Fruit fly (Drosophila melanogaster) whole organism, embryonic: Measurements from ENCODE around the gene chrb.

ENCODE experiments used
- ATbp ChIP-seq: fragments of 200-800 bp; sonication (Bioruptor generic); optimal IDR thresholded peaks from 2 replicates; lab custom pipeline; 2017; ENCODE audit warnings: missing biosample characterization, mild to moderate bottlenecking, missing genetic modification characterization, missing genetic modification reagents
- Ada2b ChIP-seq: fragments of 200-800 bp; sonication (Bioruptor generic); IDR thresholded peaks from 2 replicates; pipeline ENCODE4 v1.3.6; 2022; ENCODE audit warnings: missing biosample characterization, missing genetic modification characterization
- CG10543 ChIP-seq: fragments of 200-800 bp; sonication (Bioruptor generic); optimal IDR thresholded peaks from 3 replicates; lab custom pipeline; 2017; ENCODE audit warnings: missing biosample characterization, mild to moderate bottlenecking, missing genetic modification characterization, moderate library complexity
- CG11456 ChIP-seq: fragments of 200-800 bp; sonication (Bioruptor generic); IDR thresholded peaks from 3 replicates; pipeline ENCODE4 v1.3.6; 2022; ENCODE audit warnings: missing biosample characterization, missing genetic modification characterization
- CG11695 ChIP-seq: fragments of 200-800 bp; sonication (Bioruptor generic); IDR thresholded peaks from 3 replicates; pipeline ENCODE4 v1.3.6; 2022; ENCODE audit warnings: missing biosample characterization, missing genetic modification characterization
- CG12391 ChIP-seq: fragments of 200-800 bp; sonication (Bioruptor generic); optimal IDR thresholded peaks from 3 replicates; lab custom pipeline; 2018; ENCODE audit warnings: missing biosample characterization, mild to moderate bottlenecking, missing genetic modification characterization, moderate library complexity
- CG12769 ChIP-seq: fragments of 200-800 bp; sonication (Bioruptor generic); optimal IDR thresholded peaks from 2 replicates; lab custom pipeline; 2019; ENCODE audit warnings: missing biosample characterization, mild to moderate bottlenecking, missing genetic modification characterization, moderate library complexity
- CG17359 ChIP-seq: fragments of 200-800 bp; sonication (Bioruptor generic); optimal IDR thresholded peaks from 3 replicates; lab custom pipeline; 2018; ENCODE audit warnings: missing biosample characterization, mild to moderate bottlenecking, missing genetic modification characterization, moderate library complexity
- CG18262 ChIP-seq: fragments of 200-800 bp; optimal IDR thresholded peaks from 3 replicates; lab custom pipeline; 2019; ENCODE audit warnings: missing biosample characterization, mild to moderate bottlenecking, missing genetic modification characterization, moderate library complexity
- CG18599 ChIP-seq: fragments of 200-800 bp; sonication (Bioruptor generic); optimal IDR thresholded peaks from 3 replicates; lab custom pipeline; 2017; ENCODE audit warnings: missing biosample characterization, missing genetic modification characterization, mild to moderate bottlenecking, moderate library complexity, missing genetic modification reagents
- CG32532 ChIP-seq: fragments of 200-800 bp; sonication (Bioruptor generic); IDR thresholded peaks from 2 replicates; pipeline ENCODE4 v1.3.6; 2022; ENCODE audit warnings: missing biosample characterization, missing genetic modification characterization
- CG3726 ChIP-seq: fragments of 200-800 bp; sonication (Bioruptor generic); IDR thresholded peaks from 3 replicates; pipeline ENCODE4, ENCODE4 v1.3.6; 2022; ENCODE audit warnings: missing biosample characterization, missing genetic modification characterization
- CG4360 ChIP-seq: fragments of 200-800 bp; sonication (Bioruptor generic); IDR thresholded peaks from 2 replicates; pipeline ENCODE4 v1.3.6; 2022; ENCODE audit warnings: missing biosample characterization, missing genetic modification characterization
- CG6175 ChIP-seq: fragments of 200-800 bp; sonication (Bioruptor generic); IDR thresholded peaks from 3 replicates; pipeline ENCODE4 v1.3.6; 2022; ENCODE audit warnings: missing biosample characterization, missing genetic modification characterization
- CG6254 ChIP-seq: fragments of 200-800 bp; sonication (Bioruptor generic); optimal IDR thresholded peaks from 3 replicates; lab custom pipeline; 2017; ENCODE audit warnings: mild to moderate bottlenecking, missing biosample characterization, missing genetic modification reagents, missing genetic modification characterization
- CG7839 ChIP-seq: fragments of 200-800 bp; sonication (Bioruptor generic); optimal IDR thresholded peaks from 3 replicates; lab custom pipeline; 2018; ENCODE audit warnings: missing biosample characterization, mild to moderate bottlenecking, missing genetic modification characterization, moderate library complexity
- CG7987 ChIP-seq: fragments of 200-800 bp; sonication (Bioruptor generic); optimal IDR thresholded peaks from 2 replicates; lab custom pipeline; 2018; ENCODE audit warnings: missing biosample characterization, mild to moderate bottlenecking, missing genetic modification characterization, moderate library complexity
- CTCF ChIP-seq: fragments of 200-800 bp; sonication (Bioruptor generic); optimal IDR thresholded peaks from 2 replicates; lab custom pipeline; 2017; ENCODE audit warnings: missing biosample characterization, mild to moderate bottlenecking, missing genetic modification characterization, moderate library complexity
- GATAe ChIP-seq: fragments of 200-800 bp; sonication (Bioruptor generic); conservative IDR thresholded peaks from 2 replicates; pipeline ENCODE4 v1.3.6; 2022; ENCODE audit warnings: missing biosample characterization, missing genetic modification characterization
- HmgZ ChIP-seq: fragments of 200-800 bp; sonication (Bioruptor generic); optimal IDR thresholded peaks from 2 replicates; lab custom pipeline; 2018; ENCODE audit warnings: missing biosample characterization, mild to moderate bottlenecking, missing genetic modification characterization
- Kr ChIP-seq: fragments of 200-800 bp; sonication (Bioruptor generic); optimal IDR thresholded peaks from 2 replicates; lab custom pipeline; 2017; ENCODE audit warnings: missing biosample characterization, mild to moderate bottlenecking, missing genetic modification characterization
- Lim3 ChIP-seq: fragments of 200-800 bp; sonication (Bioruptor generic); IDR thresholded peaks from 2 replicates; pipeline ENCODE4 v1.3.6; 2022; ENCODE audit warnings: missing biosample characterization, missing genetic modification characterization
- Med ChIP-seq: fragments of 200-800 bp; sonication (Bioruptor generic); peaks from one replicate; lab custom pipeline; 2016; ENCODE audit warnings: missing biosample characterization, missing genetic modification characterization, mild to moderate bottlenecking, inconsistent platforms, moderate library complexity
- Mrtf ChIP-seq: fragments of 200-800 bp; sonication (Bioruptor generic); IDR thresholded peaks from 3 replicates; pipeline ENCODE4 v1.3.6; 2022; ENCODE audit warnings: missing biosample characterization, missing genetic modification characterization
- Nf-YB ChIP-seq: fragments of 200-800 bp; sonication (Bioruptor generic); optimal IDR thresholded peaks from 3 replicates; lab custom pipeline; 2019; ENCODE audit warnings: missing biosample characterization, mild to moderate bottlenecking, missing genetic modification characterization, moderate library complexity
- Stat92E ChIP-seq, 3 experiments: fragments of >200 bp in 2 of 3; fragments of 200-800 bp in 1 of 3; sonication (Bioruptor generic) in 1 of 3; optimal IDR thresholded peaks; 2 replicates each; lab custom pipeline; 2017 to 2019; ENCODE audit warnings: missing biosample characterization in 3 of 3, missing genetic modification characterization in 3 of 3, mild to moderate bottlenecking in 1 of 3, moderate library complexity in 1 of 3
- bowl ChIP-seq: fragments of 200-800 bp; sonication (Bioruptor generic); IDR thresholded peaks from 2 replicates; pipeline ENCODE4 v1.3.6; 2022; ENCODE audit warnings: missing biosample characterization, missing genetic modification characterization
- caup ChIP-seq: fragments of 200-800 bp; sonication (Bioruptor generic); optimal IDR thresholded peaks from 3 replicates; lab custom pipeline; 2017; ENCODE audit warnings: missing biosample characterization, mild to moderate bottlenecking, missing genetic modification characterization, moderate library complexity; ENCODE audit not compliant: severe bottlenecking
- cg ChIP-seq: fragments of 200-800 bp; sonication (Bioruptor generic); optimal IDR thresholded peaks from 3 replicates; lab custom pipeline; 2019; ENCODE audit warnings: missing biosample characterization, mild to moderate bottlenecking, missing genetic modification characterization, moderate library complexity
- chinmo ChIP-seq: fragments of 200-800 bp; sonication (Bioruptor generic); IDR thresholded peaks from 4 replicates; pipeline ENCODE4 v1.3.6; 2022; ENCODE audit warnings: missing biosample characterization, missing genetic modification characterization; ENCODE audit not compliant: partially characterized antibody
- ci ChIP-seq: fragments of 200-800 bp; sonication (Bioruptor generic); IDR thresholded peaks from 3 replicates; pipeline ENCODE4 v1.3.6; 2022; ENCODE audit warnings: missing biosample characterization, missing genetic modification characterization
- cwo ChIP-seq: fragments of 200-800 bp; sonication (Bioruptor generic); optimal IDR thresholded peaks from 3 replicates; lab custom pipeline; 2017; ENCODE audit warnings: missing biosample characterization, missing genetic modification characterization, mild to moderate bottlenecking, moderate library complexity, missing genetic modification reagents
- exex ChIP-seq: fragments of 200-800 bp; sonication (Bioruptor generic); optimal IDR thresholded peaks from 4 replicates; lab custom pipeline; 2018; ENCODE audit warnings: missing biosample characterization, mild to moderate bottlenecking, missing genetic modification characterization, moderate library complexity
- fd64A ChIP-seq: fragments of 200-800 bp; sonication (Bioruptor generic); optimal IDR thresholded peaks from 3 replicates; lab custom pipeline; 2018; ENCODE audit warnings: missing biosample characterization, mild to moderate bottlenecking, missing genetic modification characterization
- grn ChIP-seq: fragments of 200-800 bp; sonication (Bioruptor generic); optimal IDR thresholded peaks from 3 replicates; lab custom pipeline; 2017; ENCODE audit warnings: missing biosample characterization, missing genetic modification characterization
- gsb ChIP-seq: fragments of 200-800 bp; sonication (Bioruptor generic); IDR thresholded peaks from 2 replicates; pipeline ENCODE4 v1.3.6; 2022; ENCODE audit warnings: missing biosample characterization, missing genetic modification characterization
- lab ChIP-seq: fragments of 200-800 bp; sonication (Bioruptor generic); optimal IDR thresholded peaks from 3 replicates; lab custom pipeline; 2017; ENCODE audit warnings: missing biosample characterization, missing genetic modification characterization, mild to moderate bottlenecking, moderate library complexity, missing genetic modification reagents
- mirr ChIP-seq: fragments of 200-800 bp; sonication (Bioruptor generic); optimal IDR thresholded peaks from 3 replicates; lab custom pipeline; 2018; ENCODE audit warnings: missing biosample characterization, mild to moderate bottlenecking, missing genetic modification characterization
- prd ChIP-seq, 3 experiments: fragments of >200 bp in 2 of 3; fragments of 200-800 bp in 1 of 3; sonication (Bioruptor generic) in 1 of 3; optimal IDR thresholded peaks in 2 of 3; IDR thresholded peaks in 1 of 3; 2 replicates in 2 of 3; 3 replicates in 1 of 3; pipeline versions ENCODE4 v1.3.6 to Lab custom; 2017 to 2022; ENCODE audit warnings: missing biosample characterization in 1 of 3, missing genetic modification characterization in 1 of 3
- rib ChIP-seq: fragments of 200-800 bp; sonication (Bioruptor generic); IDR thresholded peaks from 2 replicates; pipeline ENCODE4 v1.3.6; 2022; ENCODE audit warnings: missing biosample characterization, missing genetic modification characterization
- salm ChIP-seq: fragments of 200-800 bp; sonication (Bioruptor generic); optimal IDR thresholded peaks from 2 replicates; lab custom pipeline; 2018; ENCODE audit warnings: missing biosample characterization, mild to moderate bottlenecking, missing genetic modification characterization
- slbo ChIP-seq: fragments of 200-800 bp; sonication (Bioruptor generic); IDR thresholded peaks from 2 replicates; pipeline ENCODE4 v1.3.6; 2022; ENCODE audit warnings: missing biosample characterization, missing genetic modification characterization
- sob ChIP-seq: fragments of 200-800 bp; sonication (Bioruptor generic); IDR thresholded peaks from 2 replicates; pipeline ENCODE4 v1.3.6; 2022; ENCODE audit warnings: missing biosample characterization, missing genetic modification characterization
- sug ChIP-seq: fragments of 200-800 bp; optimal IDR thresholded peaks from 2 replicates; lab custom pipeline; 2019; ENCODE audit warnings: missing biosample characterization, mild to moderate bottlenecking, missing genetic modification characterization, moderate library complexity
- tgo ChIP-seq: fragments of 200-800 bp; sonication (Bioruptor generic); IDR thresholded peaks from 3 replicates; pipeline ENCODE4 v1.3.6; 2022; ENCODE audit warnings: missing biosample characterization, missing genetic modification characterization
- tna ChIP-seq: fragments of 200-800 bp; sonication (Bioruptor generic); IDR thresholded peaks from 2 replicates; pipeline ENCODE4 v1.3.6; 2022; ENCODE audit warnings: missing biosample characterization, missing genetic modification characterization; ENCODE audit not compliant: partially characterized antibody

chrb gene

dm6 chr3L:11530370-11530769, 43.0 kb downstream of the chrb start (continued):
- TF ChIP-seq CG6175 (GFP tag; lab: Robert Waterston, UW) (no peak), sob (0 out of 2 replicates have a peak, but pooled peaks have one; percentile 15)

DNA sequence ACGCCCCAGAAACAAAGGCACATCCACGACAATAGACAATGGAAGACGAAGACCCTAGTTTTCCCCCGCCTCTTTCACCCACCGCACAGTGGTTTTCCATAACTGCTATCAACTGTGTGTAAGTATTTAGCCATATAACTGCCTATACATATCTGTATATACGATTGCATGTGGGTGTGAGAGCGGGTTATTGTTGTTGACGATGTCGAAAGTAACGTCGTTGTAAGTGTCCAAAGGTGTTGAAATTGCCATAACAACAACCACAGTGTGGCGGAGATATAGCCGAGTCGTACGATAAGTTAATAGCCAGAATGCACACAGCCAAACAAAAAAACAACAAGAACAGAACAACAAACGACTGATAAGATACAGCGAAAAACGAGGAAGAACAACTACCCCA, 44.0 kb downstream of the chrb start:
- TF ChIP-seq CG11456 (GFP tag; lab: Robert Waterston, UW): 0 out of 3 replicates have a peak, but pooled peaks have one; percentile 19
- TF ChIP-seq caup (GFP tag; lab: Kevin White, UChicago): peak; percentile 54
- TF ChIP-seq CG32532 (GFP tag; lab: Robert Waterston, UW): peak; percentile 37; the same call in 1 of the 2 replicates
- 0 out of 3 replicates have a peak, but pooled peaks have one; percentile 30 for TF ChIP-seq ci
- peak; percentile 9 for TF ChIP-seq CG10543 (GFP tag; lab: Kevin White, UChicago)
- TF ChIP-seq Mrtf (GFP tag; lab: Robert Waterston, UW): 0 out of 3 replicates have a peak, but pooled peaks have one; percentile 8
- peak; percentile 87 for TF ChIP-seq mirr (GFP tag; lab: Kevin White, UChicago)
- TF ChIP-seq lab (GFP tag; lab: Kevin White, UChicago): peak; percentile 60
- TF ChIP-seq CG7987 (GFP tag; lab: Kevin White, UChicago): peak; percentile 3
- no peak for TF ChIP-seq CG7839 (tag; lab: Kevin White, UChicago)
- TF ChIP-seq CG12391 (tag; lab: Kevin White, UChicago): no peak
- TF ChIP-seq Med: peak; percentile 13
- peak; percentile 51 for TF ChIP-seq exex (tag; lab: Kevin White, UChicago)
- 0 out of 4 replicates have a peak, but pooled peaks have one; percentile 16 for TF ChIP-seq chinmo (GFP tag; lab: Robert Waterston, UW)
- TF ChIP-seq tgo: no peak
- TF ChIP-seq grn (GFP tag; lab: Kevin White, UChicago): no peak
- TF ChIP-seq ATbp (GFP tag; lab: Kevin White, UChicago): peak; percentile 36
- TF ChIP-seq CG6254: no peak
- TF ChIP-seq CG11695 (GFP tag; lab: Robert Waterston, UW): 0 out of 3 replicates have a peak, but pooled peaks have one; percentile 10
- TF ChIP-seq fd64A (GFP tag; lab: Kevin White, UChicago): peak; percentile 3
- TF ChIP-seq tna (GFP tag; lab: Robert Waterston, UW): 0 out of 2 replicates have a peak, but pooled peaks have one; percentile 8
- TF ChIP-seq rib: peak; percentile 65; the same call in 1 of the 2 replicates
- peak; percentile 25 for TF ChIP-seq cg (GFP tag; lab: Kevin White, UChicago)
- TF ChIP-seq CG17359 (tag; lab: Kevin White, UChicago): peak; percentile 12
- TF ChIP-seq GATAe (GFP tag; lab: Robert Waterston, UW): peak; percentile 84
- no peak for TF ChIP-seq gsb (GFP tag; lab: Robert Waterston, UW)
- TF ChIP-seq sug (tag; lab: Kevin White, UChicago): peak; percentile 11
- TF ChIP-seq CTCF (GFP tag; lab: Kevin White, UChicago): no peak
- TF ChIP-seq cwo (GFP tag; lab: Kevin White, UChicago): peak; percentile 14
- TF ChIP-seq CG4360 (GFP tag; lab: Robert Waterston, UW): peak; percentile 80
- no peak for TF ChIP-seq CG3726 (GFP tag; lab: Robert Waterston, UW)
- 0 out of 2 replicates have a peak, but pooled peaks have one; percentile 14 for TF ChIP-seq slbo (GFP tag; lab: Robert Waterston, UW)
- TF ChIP-seq, all 482 proteins: peak for 24

- TF ChIP-seq Stat92E (GFP tag; optimal IDR thresholded peaks at IDR 0.05; lab: Kevin White, UChicago) (no peak), HmgZ (tag; lab: Kevin White, UChicago) (no peak), CG18599 (GFP tag; lab: Kevin White, UChicago) (no peak), Kr (GFP tag; lab: Kevin White, UChicago) (no peak), gsb (GFP tag; lab: Robert Waterston, UW) (no peak), bowl (GFP tag; lab: Robert Waterston, UW) (no peak), Ada2b (GFP tag; lab: Robert Waterston, UW) (no peak), Nf-YB (no peak), CG12769 (tag; lab: Kevin White, UChicago) (peak; percentile 6), cwo (GFP tag; lab: Kevin White, UChicago) (peak; percentile 12), salm (tag; lab: Kevin White, UChicago) (no peak), Lim3 (GFP tag; lab: Robert Waterston, UW) (no peak), prd (optimal IDR thresholded peaks at IDR 0.05; lab: Kevin White, UChicago) (no peak), prd (GFP tag; IDR thresholded peaks at IDR 0.05; lab: Robert Waterston, UW) (no peak), CG18262 (tag; lab: Kevin White, UChicago) (no peak)
Observed at dm6 chr3L:11531994-11532732, 44.8 kb downstream of the chrb start.
